Worm (Caenorhabditis elegans): ENCODE results near the gene srd-70.

ce11 chrV:20419643-20420042 is 34.3 kb upstream of the srd-70 start:
- TF ChIP-seq mdl-1 (tag; optimal IDR thresholded peaks at IDR 0.05) (no peak), aha-1 (tag; optimal IDR thresholded peaks at IDR 0.05) (no peak), skn-1 (tag; optimal IDR thresholded peaks at IDR 0.05) (no peak)
